Worm (Caenorhabditis elegans): ENCODE data around the gene atln-1.

- TF ChIP-seq pqm-1 (tag; optimal IDR thresholded peaks at IDR 0.05) (no peak), fkh-10 (GFP tag; optimal IDR thresholded peaks at IDR 0.05) (no peak), ahr-1 (tag; optimal IDR thresholded peaks at IDR 0.05) (no peak), unc-86 (tag; optimal IDR thresholded peaks at IDR 0.05) (no peak), K02D7.2 (tag; optimal IDR thresholded peaks at IDR 0.05) (no peak), dmd-4 (tag; optimal IDR thresholded peaks at IDR 0.05; ENCODE audit: borderline replicate concordance) (no peak), ceh-30 (tag; optimal IDR thresholded peaks at IDR 0.05) (no peak), ceh-9 (tag; optimal IDR thresholded peaks at IDR 0.05) (no peak), ceh-48 (tag; optimal IDR thresholded peaks at IDR 0.05) (no peak), sdc-2 (tag; optimal IDR thresholded peaks at IDR 0.05) (no peak), unc-55 (GFP tag; optimal IDR thresholded peaks at IDR 0.05) (no peak), pros-1 (tag; optimal IDR thresholded peaks at IDR 0.05) (no peak), mec-3 (tag; optimal IDR thresholded peaks at IDR 0.05; ENCODE audit: borderline replicate concordance) (no peak), pha-2 (tag; optimal IDR thresholded peaks at IDR 0.05) (no peak)
These were observed 19.7 kb downstream of the atln-1 start for ce11 chrIV:2808154-2808553.
